Fruit fly (Drosophila melanogaster): Measurements from ENCODE around the gene S6k.

S6k gene

DNA sequence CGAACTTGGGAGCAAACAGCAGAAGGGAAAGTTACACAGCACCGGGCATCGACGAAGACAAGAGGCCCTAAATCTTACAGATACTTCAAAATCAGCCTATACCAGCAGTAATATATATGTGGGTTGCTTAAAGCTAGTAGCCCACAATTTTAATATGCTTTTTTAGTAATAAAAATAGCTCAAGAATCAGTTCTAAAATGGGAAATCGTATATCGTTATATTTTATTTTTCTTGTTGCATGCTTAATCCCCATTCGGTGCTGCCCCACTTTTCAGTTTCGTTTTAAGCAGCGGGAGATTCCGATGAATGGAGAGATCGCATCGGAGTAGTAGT is 2.7 kb downstream of the S6k start (continued):
- TF ChIP-seq bsh (GFP tag; optimal IDR thresholded peaks at IDR 0.05), result peak; percentile 29 to 54
- no peak for TF ChIP-seq CG6272 (GFP tag; IDR thresholded peaks at IDR 0.05)
- TF ChIP-seq unpg (GFP tag; optimal IDR thresholded peaks at IDR 0.05), result peak; percentile 45
- peak; percentile 26; the same call in 1 of the 2 replicates for TF ChIP-seq CG6689 (GFP tag; IDR thresholded peaks at IDR 0.05)
- no peak for TF ChIP-seq Doc2 (GFP tag; IDR thresholded peaks at IDR 0.05)
- peak; percentile 13; the same call in 1 of the 3 replicates for TF ChIP-seq B-H1 (GFP tag; IDR thresholded peaks at IDR 0.05)
- TF ChIP-seq CG10979 (tag; optimal IDR thresholded peaks at IDR 0.05), result peak; percentile 1
- no peak for TF ChIP-seq CG14014 (GFP tag; IDR thresholded peaks at IDR 0.05)
- peak; percentile 28 for TF ChIP-seq mam (GFP tag; optimal IDR thresholded peaks at IDR 0.05)
- TF ChIP-seq Elba2 (GFP tag; optimal IDR thresholded peaks at IDR 0.05), result no peak
- TF ChIP-seq cato (GFP tag; optimal IDR thresholded peaks at IDR 0.05; ENCODE audit: borderline replicate concordance), result no peak
- TF ChIP-seq CG16815 (GFP tag; optimal IDR thresholded peaks at IDR 0.05), result no peak
- TF ChIP-seq CG3838 (GFP tag; optimal IDR thresholded peaks at IDR 0.05), result no peak
- TF ChIP-seq CG15514 (GFP tag; optimal IDR thresholded peaks at IDR 0.05), result no peak
- TF ChIP-seq CG17385 (GFP tag; optimal IDR thresholded peaks at IDR 0.05), result peak; percentile 26
- peak; percentile 34 for TF ChIP-seq Dip3 (GFP tag; optimal IDR thresholded peaks at IDR 0.05)
- TF ChIP-seq Eip74EF (GFP tag; optimal IDR thresholded peaks at IDR 0.05), result peak in 1 of 2 experiments; percentile 1
- 0 out of 3 replicates have a peak, but pooled peaks have one; percentile 30 for TF ChIP-seq CG11695 (GFP tag; IDR thresholded peaks at IDR 0.05)
- no peak for TF ChIP-seq CG6254 (GFP tag; optimal IDR thresholded peaks at IDR 0.05)
- peak; percentile 33 for TF ChIP-seq CG15269 (tag; optimal IDR thresholded peaks at IDR 0.05)
- TF ChIP-seq CG30403 (GFP tag; optimal IDR thresholded peaks at IDR 0.05), result peak; percentile 49
- TF ChIP-seq slbo (GFP tag; IDR thresholded peaks at IDR 0.05), result 0 out of 2 replicates have a peak, but pooled peaks have one; percentile 18
- no peak for TF ChIP-seq CG17802 (tag; optimal IDR thresholded peaks at IDR 0.05)
- TF ChIP-seq CG3281 (GFP tag; optimal IDR thresholded peaks at IDR 0.05), result peak; percentile 44
- TF ChIP-seq CG18262 (tag; optimal IDR thresholded peaks at IDR 0.05), result peak; percentile 23
- TF ChIP-seq sob (GFP tag; IDR thresholded peaks at IDR 0.05), result peak; percentile 21; the same call in 1 of the 2 replicates
- peak; percentile 46 for TF ChIP-seq CG2678 (tag; optimal IDR thresholded peaks at IDR 0.05)
- TF ChIP-seq Dbx (GFP tag; IDR thresholded peaks at IDR 0.05), result 0 out of 3 replicates have a peak, but pooled peaks have one; percentile 24
- no peak for TF ChIP-seq gfzf (GFP tag; optimal IDR thresholded peaks at IDR 0.05)
- TF ChIP-seq Rfx (GFP tag; IDR thresholded peaks at IDR 0.05), result peak; percentile 56
- TF ChIP-seq CG2712 (tag; optimal IDR thresholded peaks at IDR 0.05), result peak; percentile 32
- TF ChIP-seq CG1647 (GFP tag; optimal IDR thresholded peaks at IDR 0.05), result no peak
- no peak for TF ChIP-seq CG7987 (GFP tag; optimal IDR thresholded peaks at IDR 0.05)
- peak; percentile 26 for TF ChIP-seq ATbp (GFP tag; optimal IDR thresholded peaks at IDR 0.05)
- TF ChIP-seq HLHmδ (GFP tag; optimal IDR thresholded peaks at IDR 0.05), result no peak
- TF ChIP-seq CoRest (tag; optimal IDR thresholded peaks at IDR 0.05), result peak; percentile 42
- 0 out of 2 replicates have a peak, but pooled peaks have one; percentile 9 for TF ChIP-seq Xrp1 (GFP tag; IDR thresholded peaks at IDR 0.05)
- TF ChIP-seq CG3065 (GFP tag; optimal IDR thresholded peaks at IDR 0.05), result no peak
- no peak for TF ChIP-seq otp (GFP tag; IDR thresholded peaks at IDR 0.05)
- peak; percentile 16 for TF ChIP-seq Med (GFP tag)
- peak; percentile 30; the same call in 1 of the 2 replicates for TF ChIP-seq CG5953 (GFP tag; IDR thresholded peaks at IDR 0.05)
- TF ChIP-seq PHDP (tag; optimal IDR thresholded peaks at IDR 0.05), result peak; percentile 32
- peak; percentile 61 for TF ChIP-seq row (GFP tag; IDR thresholded peaks at IDR 0.05)
- TF ChIP-seq MBD-R2 (GFP tag; IDR thresholded peaks at IDR 0.05), result no peak
- TF ChIP-seq lab (GFP tag; optimal IDR thresholded peaks at IDR 0.05), result peak; percentile 15
- TF ChIP-seq Hey (tag; optimal IDR thresholded peaks at IDR 0.05), result no peak
- TF ChIP-seq CG17361 (GFP tag; IDR thresholded peaks at IDR 0.05), result peak; percentile 30; the same call in 1 of the 3 replicates
- TF ChIP-seq fd3F (GFP tag; optimal IDR thresholded peaks at IDR 0.05), result peak; percentile 1
- no peak for TF ChIP-seq prd (optimal IDR thresholded peaks at IDR 0.05)
- peak; percentile 29; the same call in 1 of the 3 replicates for TF ChIP-seq prd (GFP tag; IDR thresholded peaks at IDR 0.05)

Data from whole organism, embryonic.